Worm (Caenorhabditis elegans) whole organism, young adult: Measurements from ENCODE around the gene Y55F3AM.11.

Source experiments
- B0019.2 ChIP-seq: fragments of 200-800 bp; sonication (Bioruptor generic); conservative IDR thresholded peaks from 2 replicates; pipeline ENCODE4 v1.3.6; 2022; ENCODE audit warnings: missing genetic modification reagents, missing genetic modification characterization, missing compliant biosample characterization
- B0261.1 ChIP-seq: sonication (generic microtip); optimal IDR thresholded peaks from 2 replicates; lab custom pipeline; 2016; ENCODE audit warnings: mild to moderate bottlenecking, missing genetic modification characterization, moderate library complexity, missing compliant biosample characterization
- B0336.3 ChIP-seq: fragments of 200-800 bp; sonication (Bioruptor generic); IDR thresholded peaks from 2 replicates; pipeline ENCODE4 v1.3.6; 2022; ENCODE audit warnings: missing genetic modification characterization, missing compliant biosample characterization
- C17E4.6 ChIP-seq: fragments of 200-800 bp; sonication (Bioruptor generic); IDR thresholded peaks from 2 replicates; pipeline ENCODE4 v1.3.6; 2022; ENCODE audit warnings: missing genetic modification reagents, missing genetic modification characterization, missing compliant biosample characterization
- F33H1.4 ChIP-seq: fragments of 200-800 bp; sonication (Bioruptor generic); IDR thresholded peaks from 2 replicates; pipeline ENCODE4 v1.3.6; 2022; ENCODE audit warnings: missing genetic modification reagents, missing genetic modification characterization, missing compliant biosample characterization
- F39B2.1 ChIP-seq: fragments of 200-800 bp; sonication (Bioruptor generic); IDR thresholded peaks from 2 replicates; pipeline ENCODE4 v1.3.6; 2022; ENCODE audit warnings: missing genetic modification reagents, missing genetic modification characterization, missing compliant biosample characterization
- F52B5.7 ChIP-seq: sonication (generic microtip); optimal IDR thresholded peaks from 2 replicates; lab custom pipeline; 2016; ENCODE audit warnings: mild to moderate bottlenecking, missing genetic modification characterization, missing compliant biosample characterization
- T07F8.4 ChIP-seq: sonication (generic microtip); optimal IDR thresholded peaks from 2 replicates; lab custom pipeline; 2016; ENCODE audit warnings: mild to moderate bottlenecking, missing genetic modification characterization, moderate library complexity, missing compliant biosample characterization
- T26A5.8 ChIP-seq: sonication (generic microtip); optimal IDR thresholded peaks from 2 replicates; lab custom pipeline; 2016; ENCODE audit warnings: missing genetic modification characterization, missing compliant biosample characterization
- Y53G8AR.9 ChIP-seq: fragments of 200-800 bp; sonication (Bioruptor generic); conservative IDR thresholded peaks from 2 replicates; pipeline ENCODE4 v1.3.6; 2022; ENCODE audit warnings: missing genetic modification reagents, missing genetic modification characterization, missing compliant biosample characterization
- Y67H2A.10 ChIP-seq: fragments of 200-800 bp; sonication (Bioruptor generic); conservative IDR thresholded peaks from 2 replicates; pipeline ENCODE4 v1.3.6; 2022; ENCODE audit warnings: missing genetic modification reagents, missing genetic modification characterization, missing compliant biosample characterization
- ZK185.1 ChIP-seq: sonication (generic microtip); optimal IDR thresholded peaks from 2 replicates; lab custom pipeline; 2016; ENCODE audit warnings: mild to moderate bottlenecking, missing genetic modification characterization, missing compliant biosample characterization; ENCODE audit not compliant: poor library complexity, severe bottlenecking
- ama-1 ChIP-seq, 3 experiments: fragments of 150-350 bp in 1 of 3; sonication (generic microtip) in 2 of 3; optimal IDR thresholded peaks; 2 replicates each; lab custom pipeline; 2014 to 2018; ENCODE audit warnings: missing biosample characterization in 2 of 3, missing genetic modification characterization in 2 of 3, missing genetic modification reagents in 2 of 3
- aptf-2 ChIP-seq: fragments of 200-800 bp; sonication (Bioruptor generic); conservative IDR thresholded peaks from 2 replicates; pipeline ENCODE4 v1.3.6; 2022; ENCODE audit warnings: missing genetic modification reagents, missing genetic modification characterization, missing compliant biosample characterization
- attf-5 ChIP-seq: fragments of 200-800 bp; sonication (Bioruptor generic); optimal IDR thresholded peaks from 2 replicates; lab custom pipeline; 2018; ENCODE audit warnings: mild to moderate bottlenecking, missing genetic modification characterization, missing compliant biosample characterization
- bed-1 ChIP-seq: fragments of 200-800 bp; sonication (Bioruptor generic); IDR thresholded peaks from 2 replicates; pipeline ENCODE4 v1.3.6; 2022; ENCODE audit warnings: missing genetic modification reagents, missing genetic modification characterization, missing compliant biosample characterization
- bed-2 ChIP-seq: fragments of 200-800 bp; sonication (Bioruptor generic); IDR thresholded peaks from 2 replicates; pipeline ENCODE4 v1.3.6; 2022; ENCODE audit warnings: missing genetic modification reagents, missing genetic modification characterization, missing compliant biosample characterization
- cebp-2 ChIP-seq: fragments of 200-800 bp; sonication (Bioruptor generic); IDR thresholded peaks from 2 replicates; pipeline ENCODE4 v1.3.6; 2022; ENCODE audit warnings: missing genetic modification characterization, missing compliant biosample characterization
- ceh-100 ChIP-seq: fragments of 200-800 bp; sonication (Bioruptor generic); IDR thresholded peaks from 2 replicates; pipeline ENCODE4 v1.3.6; 2022; ENCODE audit warnings: missing genetic modification reagents, missing genetic modification characterization, missing compliant biosample characterization
- ceh-58 ChIP-seq: fragments of 200-800 bp; sonication (Bioruptor generic); IDR thresholded peaks from 2 replicates; pipeline ENCODE4 v1.3.6; 2022; ENCODE audit warnings: missing genetic modification characterization, missing compliant biosample characterization
- chd-7 ChIP-seq: sonication (generic microtip); optimal IDR thresholded peaks from 2 replicates; lab custom pipeline; 2016; ENCODE audit warnings: mild to moderate bottlenecking, missing genetic modification characterization, moderate library complexity, missing compliant biosample characterization
- dox-1 ChIP-seq: fragments of 200-800 bp; sonication (Bioruptor generic); IDR thresholded peaks from 2 replicates; pipeline ENCODE4 v1.3.6; 2022; ENCODE audit warnings: missing genetic modification reagents, missing genetic modification characterization, missing compliant biosample characterization
- egl-18 ChIP-seq: fragments of 200-800 bp; sonication (Bioruptor generic); IDR thresholded peaks from 2 replicates; pipeline ENCODE4 v1.3.6; 2022; ENCODE audit warnings: missing genetic modification reagents, missing genetic modification characterization, missing compliant biosample characterization
- egl-44 ChIP-seq: fragments of 200-800 bp; sonication (Bioruptor generic); IDR thresholded peaks from 2 replicates; pipeline ENCODE4 v1.3.6; 2022; ENCODE audit warnings: missing genetic modification reagents, missing genetic modification characterization, missing compliant biosample characterization
- ekl-4 ChIP-seq: fragments of 200-800 bp; sonication (Bioruptor generic); IDR thresholded peaks from 2 replicates; pipeline ENCODE4 v1.3.6; 2022; ENCODE audit warnings: missing genetic modification reagents, missing genetic modification characterization, missing compliant biosample characterization
- ets-4 ChIP-seq: fragments of 200-800 bp; sonication (Bioruptor generic); optimal IDR thresholded peaks from 2 replicates; lab custom pipeline; 2018; ENCODE audit warnings: mild to moderate bottlenecking, missing genetic modification characterization, missing compliant biosample characterization
- gei-17 ChIP-seq: fragments of 200-800 bp; sonication (Bioruptor generic); optimal IDR thresholded peaks from 2 replicates; lab custom pipeline; 2018; ENCODE audit warnings: mild to moderate bottlenecking, missing genetic modification characterization, missing compliant biosample characterization
- hlh-12 ChIP-seq: sonication (generic microtip); optimal IDR thresholded peaks from 2 replicates; lab custom pipeline; 2016; ENCODE audit warnings: missing genetic modification characterization, missing compliant biosample characterization
- hlh-26 ChIP-seq: fragments of 200-800 bp; sonication (Bioruptor generic); conservative IDR thresholded peaks from 2 replicates; pipeline ENCODE4 v1.3.6; 2022; ENCODE audit warnings: missing genetic modification reagents, missing genetic modification characterization, missing compliant biosample characterization
- hmg-1.2 ChIP-seq: fragments of 200-800 bp; sonication (Bioruptor generic); IDR thresholded peaks from 2 replicates; pipeline ENCODE4 v1.3.6; 2022; ENCODE audit warnings: missing genetic modification reagents, missing genetic modification characterization, missing compliant biosample characterization
- hmg-20 ChIP-seq: fragments of 200-800 bp; sonication (Bioruptor generic); IDR thresholded peaks from 2 replicates; pipeline ENCODE4 v1.3.6; 2022; ENCODE audit warnings: missing genetic modification reagents, missing genetic modification characterization, missing compliant biosample characterization
- hrde-1 ChIP-seq: sonication (generic microtip); optimal IDR thresholded peaks from 2 replicates; lab custom pipeline; 2016; ENCODE audit warnings: missing genetic modification characterization, mild to moderate bottlenecking, missing compliant biosample characterization, moderate library complexity, missing genotype, missing genetic modification reagents, borderline replicate concordance
- let-607 ChIP-seq, 2 experiments: fragments of 200-800 bp in 1 of 2; sonication (Bioruptor generic) in 1 of 2; sonication (generic microtip) in 1 of 2; optimal IDR thresholded peaks; 2 replicates each; lab custom pipeline; 2016 to 2018; ENCODE audit warnings: mild to moderate bottlenecking in 2 of 2, missing compliant biosample characterization in 2 of 2, missing genetic modification characterization in 2 of 2, moderate library complexity in 2 of 2, missing genotype in 1 of 2
- lin-40 ChIP-seq: sonication (generic microtip); optimal IDR thresholded peaks from 2 replicates; lab custom pipeline; 2016; ENCODE audit warnings: missing genetic modification characterization, mild to moderate bottlenecking, missing compliant biosample characterization, missing genotype, missing genetic modification reagents
- madf-10 ChIP-seq: sonication (generic microtip); optimal IDR thresholded peaks from 2 replicates; lab custom pipeline; 2016; ENCODE audit warnings: mild to moderate bottlenecking, missing genetic modification characterization, missing compliant biosample characterization
- madf-3 ChIP-seq: fragments of 200-800 bp; sonication (Bioruptor generic); IDR thresholded peaks from 2 replicates; pipeline ENCODE4 v1.3.6; 2022; ENCODE audit warnings: missing genetic modification reagents, missing genetic modification characterization, missing compliant biosample characterization
- madf-6 ChIP-seq: fragments of 200-800 bp; sonication (Bioruptor generic); IDR thresholded peaks from 2 replicates; pipeline ENCODE4 v1.3.6; 2022; ENCODE audit warnings: missing genetic modification reagents, missing genetic modification characterization, missing compliant biosample characterization
- mel-28 ChIP-seq: sonication (generic microtip); optimal IDR thresholded peaks from 2 replicates; lab custom pipeline; 2016; ENCODE audit warnings: borderline replicate concordance, mild to moderate bottlenecking, missing genetic modification characterization, missing compliant biosample characterization
- nfyb-1 ChIP-seq: fragments of 200-800 bp; sonication (Bioruptor generic); IDR thresholded peaks from 2 replicates; pipeline ENCODE4 v1.3.6; 2022; ENCODE audit warnings: missing genetic modification reagents, missing genetic modification characterization, missing compliant biosample characterization
- pbrm-1 ChIP-seq: fragments of 200-800 bp; sonication (Bioruptor generic); IDR thresholded peaks from 2 replicates; pipeline ENCODE4 v1.3.6; 2022; ENCODE audit warnings: missing genetic modification reagents, missing genetic modification characterization, missing compliant biosample characterization
- pha-4 ChIP-seq: fragments of 150-350 bp; sonication (generic microtip); optimal IDR thresholded peaks from 2 replicates; lab custom pipeline; 2014; ENCODE audit warnings: missing biosample characterization, missing genetic modification reagents, missing genetic modification characterization
- snpc-1.1 ChIP-seq: sonication (generic microtip); optimal IDR thresholded peaks from 2 replicates; lab custom pipeline; 2017; ENCODE audit warnings: missing genetic modification characterization, mild to moderate bottlenecking, missing compliant biosample characterization, antibody characterized with exemption, moderate library complexity, missing genotype, missing genetic modification reagents; ENCODE audit not compliant: insufficient read depth
- snpc-3.4 ChIP-seq: sonication (generic microtip); optimal IDR thresholded peaks from 2 replicates; lab custom pipeline; 2017; ENCODE audit warnings: missing genetic modification characterization, mild to moderate bottlenecking, missing compliant biosample characterization, antibody characterized with exemption, moderate library complexity, missing genotype, missing genetic modification reagents
- snpc-4 ChIP-seq, 5 experiments: fragments of 150-350 bp in 1 of 5; sonication (generic microtip) in 4 of 5; optimal IDR thresholded peaks; 2 replicates each; lab custom pipeline; 2014 to 2018; ENCODE audit warnings: missing genetic modification characterization in 5 of 5, missing biosample characterization in 3 of 5, antibody characterized with exemption in 2 of 5, mild to moderate bottlenecking in 2 of 5, missing compliant biosample characterization in 2 of 5, missing genotype in 2 of 5, moderate library complexity in 2 of 5, missing genetic modification reagents in 1 of 5
- tlf-1 ChIP-seq: fragments of 200-800 bp; sonication (Bioruptor generic); optimal IDR thresholded peaks from 2 replicates; lab custom pipeline; 2018; ENCODE audit warnings: mild to moderate bottlenecking, missing genetic modification characterization, missing compliant biosample characterization
- ztf-18 ChIP-seq: sonication (generic microtip); optimal IDR thresholded peaks from 2 replicates; lab custom pipeline; 2016; ENCODE audit warnings: missing genotype, mild to moderate bottlenecking, missing genetic modification characterization, missing compliant biosample characterization

Y55F3AM.11 gene

ce11 chrIV:991181-991642, 53.0 kb downstream of the Y55F3AM.11 start (continued):
- TF ChIP-seq ztf-18 (peak; percentile 39), madf-3 (GFP tag; lab: Robert Waterston, UW) (peak; percentile 89), aptf-2 (peak; percentile 87), snpc-4 (GFP tag; optimal IDR thresholded peaks at IDR 0.05; lab: Kevin White, UChicago) (peak; percentile 97), snpc-4 (tag; optimal IDR thresholded peaks at IDR 0.05; lab: Kevin White, UChicago) (peak; percentile 97 to 99 (median 98)), T07F8.4 (tag; lab: Kevin White, UChicago) (peak; percentile 41), B0261.1 (tag; lab: Kevin White, UChicago) (peak; percentile 24), ceh-100 (GFP tag; lab: Robert Waterston, UW) (peak; percentile 72), dox-1 (GFP tag; lab: Robert Waterston, UW) (peak; percentile 97), ekl-4 (GFP tag; lab: Robert Waterston, UW) (peak; percentile 96), F52B5.7 (tag; lab: Kevin White, UChicago) (peak; percentile 90), lin-40 (tag; lab: Kevin White, UChicago) (no peak), snpc-1.1 (tag; lab: Kevin White, UChicago) (peak; percentile 98), cebp-2 (GFP tag; lab: Robert Waterston, UW) (no peak), let-607 (tag; optimal IDR thresholded peaks at IDR 0.05; lab: Kevin White, UChicago) (peak in 1 of 2 experiments; percentile 45), madf-6 (GFP tag; lab: Robert Waterston, UW) (peak; percentile 89), egl-44 (GFP tag; lab: Robert Waterston, UW) (peak; percentile 64; the same call in 1 of the 2 replicates), attf-5 (peak; percentile 4), madf-10 (no peak), chd-7 (tag; lab: Kevin White, UChicago) (peak; percentile 39), pbrm-1 (GFP tag; lab: Robert Waterston, UW) (peak; percentile 96), C17E4.6 (peak; percentile 84), hmg-1.2 (GFP tag; lab: Robert Waterston, UW) (peak; percentile 92), hlh-26 (GFP tag; lab: Robert Waterston, UW) (no peak), tlf-1 (GFP tag; lab: Kevin White, UChicago) (peak; percentile 88), hrde-1 (tag; lab: Kevin White, UChicago) (peak; percentile 91), mel-28 (tag; lab: Kevin White, UChicago) (peak; percentile 11), Y53G8AR.9 (GFP tag; lab: Robert Waterston, UW) (peak; percentile 41; the same call in 1 of the 2 replicates), gei-17 (no peak), F33H1.4 (peak; percentile 79), B0336.3 (GFP tag; lab: Robert Waterston, UW) (peak; percentile 97), ceh-58 (GFP tag; lab: Robert Waterston, UW) (0 out of 2 replicates have a peak, but pooled peaks have one; percentile 52), ama-1 (optimal IDR thresholded peaks at IDR 0.05; lab: Kevin White, UChicago) (peak; percentile 85), ama-1 (GFP tag; optimal IDR thresholded peaks at IDR 0.05; lab: Kevin White, UChicago) (peak in 1 of 2 experiments; percentile 91), B0019.2 (GFP tag; lab: Robert Waterston, UW) (peak; percentile 76), bed-1 (GFP tag; lab: Robert Waterston, UW) (0 out of 2 replicates have a peak, but pooled peaks have one; percentile 54), F39B2.1 (GFP tag; lab: Robert Waterston, UW) (no peak), ets-4 (GFP tag; lab: Kevin White, UChicago) (no peak), hlh-12 (tag; lab: Kevin White, UChicago) (peak; percentile 6), nfyb-1 (GFP tag; lab: Robert Waterston, UW) (no peak; the same call in none of the 2 replicates), bed-2 (GFP tag; lab: Robert Waterston, UW) (no peak), snpc-3.4 (tag; lab: Kevin White, UChicago) (peak; percentile 98), ZK185.1 (tag; lab: Kevin White, UChicago) (no peak), hmg-20 (peak; percentile 63; the same call in 1 of the 2 replicates), egl-18 (GFP tag; lab: Robert Waterston, UW) (no peak), Y67H2A.10 (no peak; the same call in 1 of the 2 replicates), T26A5.8 (tag; lab: Kevin White, UChicago) (peak; percentile 66), pha-4 (no peak)
